Fruit fly (Drosophila melanogaster) whole organism, embryonic: ENCODE measurements around the gene her.
A peak's percentile ranks its signal among the peaks of the same experiment; 100 is the strongest.

ENCODE experiments used
- Asciz ChIP-seq: fragments of 200-800 bp; sonication (Bioruptor generic); optimal IDR thresholded peaks from 2 replicates; lab custom pipeline; 2017; ENCODE audit warnings: missing biosample characterization, mild to moderate bottlenecking, missing genetic modification characterization, missing genetic modification reagents
- B-H1 ChIP-seq: fragments of 200-800 bp; sonication (Bioruptor generic); IDR thresholded peaks from 3 replicates; pipeline ENCODE4 v1.3.6; 2022; ENCODE audit warnings: missing biosample characterization, missing genetic modification characterization
- Bdp1 ChIP-seq: fragments of 200-800 bp; sonication (Bioruptor generic); optimal IDR thresholded peaks from 3 replicates; lab custom pipeline; 2016; ENCODE audit warnings: missing biosample characterization, missing genetic modification characterization
- CG10462 ChIP-seq: fragments of 200-800 bp; sonication (Bioruptor generic); optimal IDR thresholded peaks from 2 replicates; lab custom pipeline; 2016; ENCODE audit warnings: missing biosample characterization, missing genetic modification characterization
- CG10654 ChIP-seq: fragments of 200-800 bp; sonication (Bioruptor generic); optimal IDR thresholded peaks from 2 replicates; lab custom pipeline; 2016; ENCODE audit warnings: missing biosample characterization, missing genetic modification characterization
- CG11093 ChIP-seq: fragments of 200-800 bp; sonication (Bioruptor generic); IDR thresholded peaks from 3 replicates; pipeline ENCODE4 v1.3.6; 2022; ENCODE audit warnings: missing biosample characterization, missing genetic modification characterization
- CG13424 ChIP-seq: fragments of 200-800 bp; sonication (Bioruptor generic); optimal IDR thresholded peaks from 2 replicates; lab custom pipeline; 2019; ENCODE audit warnings: missing biosample characterization, mild to moderate bottlenecking, missing genetic modification characterization, moderate library complexity
- CG13775 ChIP-seq: fragments of 200-800 bp; sonication (Bioruptor generic); optimal IDR thresholded peaks from 3 replicates; lab custom pipeline; 2017; ENCODE audit warnings: missing biosample characterization, mild to moderate bottlenecking, missing genetic modification characterization
- CG15696 ChIP-seq: fragments of 200-800 bp; sonication (Bioruptor generic); optimal IDR thresholded peaks from 2 replicates; lab custom pipeline; 2019; ENCODE audit warnings: missing biosample characterization, mild to moderate bottlenecking, missing genetic modification characterization, moderate library complexity
- CG17802 ChIP-seq: fragments of 200-800 bp; sonication (Bioruptor generic); optimal IDR thresholded peaks from 2 replicates; lab custom pipeline; 2018; ENCODE audit warnings: missing biosample characterization, mild to moderate bottlenecking, missing genetic modification characterization, moderate library complexity
- CG18011 ChIP-seq: fragments of 200-800 bp; sonication (Bioruptor generic); optimal IDR thresholded peaks from 2 replicates; lab custom pipeline; 2017; ENCODE audit warnings: missing biosample characterization, missing genetic modification characterization, mild to moderate bottlenecking, moderate library complexity, missing genotype
- CG2116 ChIP-seq: fragments of 200-800 bp; sonication (Bioruptor generic); optimal IDR thresholded peaks from 3 replicates; lab custom pipeline; 2018; ENCODE audit warnings: missing biosample characterization, mild to moderate bottlenecking, missing genetic modification characterization
- CG2129 ChIP-seq: fragments of 200-800 bp; sonication (Bioruptor generic); IDR thresholded peaks from 2 replicates; pipeline ENCODE4 v1.3.6; 2022; ENCODE audit warnings: missing biosample characterization, missing genetic modification characterization; ENCODE audit not compliant: partially characterized antibody
- CG2875 ChIP-seq: fragments of 200-800 bp; sonication (Bioruptor generic); optimal IDR thresholded peaks from 2 replicates; lab custom pipeline; 2017; ENCODE audit warnings: missing biosample characterization, mild to moderate bottlenecking, missing genetic modification characterization, missing genetic modification reagents
- CG2889 ChIP-seq: fragments of 200-800 bp; sonication (Bioruptor generic); IDR thresholded peaks from 3 replicates; pipeline ENCODE4 v1.3.6; 2022; ENCODE audit warnings: missing biosample characterization, missing genetic modification characterization
- CG3065 ChIP-seq: fragments of 200-800 bp; sonication (Bioruptor generic); optimal IDR thresholded peaks from 2 replicates; lab custom pipeline; 2016; ENCODE audit warnings: missing biosample characterization, missing genetic modification characterization
- CG31224 ChIP-seq: fragments of 200-800 bp; sonication (Bioruptor generic); IDR thresholded peaks from 2 replicates; pipeline ENCODE4 v1.3.6; 2022; ENCODE audit warnings: missing biosample characterization, missing genetic modification characterization
- CG32767 ChIP-seq: fragments of 200-800 bp; sonication (Bioruptor generic); IDR thresholded peaks from 2 replicates; pipeline ENCODE4 v1.3.6; 2022; ENCODE audit warnings: missing biosample characterization, missing genetic modification characterization
- CG3838 ChIP-seq: fragments of 200-800 bp; sonication (Bioruptor generic); optimal IDR thresholded peaks from 3 replicates; lab custom pipeline; 2016; ENCODE audit warnings: missing biosample characterization, missing genetic modification characterization
- CG9437 ChIP-seq: fragments of 200-800 bp; sonication (Bioruptor generic); optimal IDR thresholded peaks from 2 replicates; lab custom pipeline; 2018; ENCODE audit warnings: missing biosample characterization, mild to moderate bottlenecking, missing genetic modification characterization
- Doc3 ChIP-seq: fragments of 200-800 bp; sonication (Bioruptor generic); IDR thresholded peaks from 3 replicates; pipeline ENCODE4 v1.3.6; 2022; ENCODE audit warnings: missing biosample characterization, missing genetic modification characterization; ENCODE audit not compliant: partially characterized antibody
- Dref ChIP-seq: fragments of 200-800 bp; sonication (Bioruptor generic); IDR thresholded peaks from 2 replicates; pipeline ENCODE4 v1.3.6; 2022; ENCODE audit warnings: missing biosample characterization, missing genetic modification characterization
- H2.0 ChIP-seq: fragments of 200-800 bp; sonication (Bioruptor generic); IDR thresholded peaks from 2 replicates; pipeline ENCODE4 v1.3.6; 2022; ENCODE audit warnings: missing biosample characterization, missing genetic modification characterization
- NK7.1 ChIP-seq: fragments of 200-800 bp; sonication (Bioruptor generic); optimal IDR thresholded peaks from 3 replicates; lab custom pipeline; 2016; ENCODE audit warnings: missing biosample characterization, missing genetic modification characterization
- Poxn ChIP-seq: fragments of 200-800 bp; sonication (Bioruptor generic); IDR thresholded peaks from 2 replicates; pipeline ENCODE4 v1.3.6; 2022; ENCODE audit warnings: missing biosample characterization, missing genetic modification characterization
- Ravus ChIP-seq: fragments of 200-800 bp; sonication (Bioruptor generic); IDR thresholded peaks from 2 replicates; pipeline ENCODE4 v1.3.6; 2022; ENCODE audit warnings: missing biosample characterization, missing genetic modification characterization
- Sry-δ ChIP-seq: fragments of 200-800 bp; sonication (Bioruptor generic); optimal IDR thresholded peaks from 2 replicates; lab custom pipeline; 2016; ENCODE audit warnings: missing biosample characterization, missing genetic modification characterization
- Xrp1 ChIP-seq: fragments of 200-800 bp; sonication (Bioruptor generic); IDR thresholded peaks from 2 replicates; pipeline ENCODE4 v1.3.6; 2022; ENCODE audit warnings: missing biosample characterization, missing genetic modification characterization
- abd-A ChIP-seq: fragments of 200-800 bp; sonication (Bioruptor generic); optimal IDR thresholded peaks from 3 replicates; lab custom pipeline; 2019; ENCODE audit warnings: missing biosample characterization, mild to moderate bottlenecking, missing genetic modification characterization, moderate library complexity
- ato ChIP-seq: fragments of 200-800 bp; sonication (Bioruptor generic); IDR thresholded peaks from 2 replicates; pipeline ENCODE4 v1.3.6; 2022; ENCODE audit warnings: missing biosample characterization, missing genetic modification characterization; ENCODE audit not compliant: partially characterized antibody
- az2 ChIP-seq: fragments of 200-800 bp; sonication (Bioruptor generic); optimal IDR thresholded peaks from 3 replicates; lab custom pipeline; 2016; ENCODE audit warnings: missing biosample characterization, missing genetic modification characterization
- corto ChIP-seq: fragments of 200-800 bp; sonication (Bioruptor generic); optimal IDR thresholded peaks from 2 replicates; lab custom pipeline; 2016; ENCODE audit warnings: missing biosample characterization, mild to moderate bottlenecking, missing genetic modification characterization, moderate library complexity
- emc ChIP-seq: fragments of 200-800 bp; sonication (Bioruptor generic); optimal IDR thresholded peaks from 2 replicates; lab custom pipeline; 2016; ENCODE audit warnings: missing biosample characterization, missing genetic modification characterization
- ewg ChIP-seq: fragments of 200-800 bp; sonication (Bioruptor generic); optimal IDR thresholded peaks from 3 replicates; lab custom pipeline; 2017; ENCODE audit warnings: mild to moderate bottlenecking, missing biosample characterization, missing genetic modification reagents, missing genetic modification characterization
- eyg ChIP-seq: fragments of 200-800 bp; sonication (Bioruptor generic); optimal IDR thresholded peaks from 3 replicates; lab custom pipeline; 2016; ENCODE audit warnings: missing biosample characterization, missing genetic modification characterization
- fd96Cb ChIP-seq: fragments of 200-800 bp; sonication (Bioruptor generic); optimal IDR thresholded peaks from 2 replicates; lab custom pipeline; 2018; ENCODE audit warnings: missing biosample characterization, mild to moderate bottlenecking, missing genetic modification characterization, moderate library complexity
- ftz-f1 ChIP-seq: fragments of 200-800 bp; sonication (Bioruptor generic); optimal IDR thresholded peaks from 2 replicates; lab custom pipeline; 2016; ENCODE audit warnings: missing biosample characterization, missing genetic modification characterization
- gcm ChIP-seq: fragments of 200-800 bp; sonication (Bioruptor generic); optimal IDR thresholded peaks from 2 replicates; lab custom pipeline; 2019; ENCODE audit warnings: missing biosample characterization, mild to moderate bottlenecking, missing genetic modification characterization, moderate library complexity
- h ChIP-seq: fragments of >200 bp; optimal IDR thresholded peaks from 2 replicates; lab custom pipeline; 2017
- hkb ChIP-seq, 2 experiments: fragments of 200-800 bp in 1 of 2; fragments of >200 bp in 1 of 2; sonication (Bioruptor generic) in 1 of 2; IDR thresholded peaks in 1 of 2; optimal IDR thresholded peaks in 1 of 2; 2 replicates each; pipeline versions ENCODE4 v1.3.6 to Lab custom; 2017 to 2022; ENCODE audit warnings: missing biosample characterization in 1 of 2, missing genetic modification characterization in 1 of 2
- ind ChIP-seq: fragments of 200-800 bp; sonication (Bioruptor generic); optimal IDR thresholded peaks from 3 replicates; lab custom pipeline; 2016; ENCODE audit warnings: missing biosample characterization, missing genetic modification characterization
- insv ChIP-seq, 2 experiments: fragments of 200-800 bp; sonication (Bioruptor generic); optimal IDR thresholded peaks; 3 replicates each; lab custom pipeline; 2016 to 2018; ENCODE audit warnings: missing biosample characterization in 2 of 2, missing genetic modification characterization in 2 of 2
- lilli ChIP-seq: fragments of 200-800 bp; sonication (Bioruptor generic); optimal IDR thresholded peaks from 3 replicates; lab custom pipeline; 2016; ENCODE audit warnings: missing biosample characterization, missing genetic modification characterization
- nau ChIP-seq: fragments of 200-800 bp; sonication (Bioruptor generic); optimal IDR thresholded peaks from 3 replicates; lab custom pipeline; 2017; ENCODE audit warnings: missing biosample characterization, mild to moderate bottlenecking, missing genetic modification characterization, missing genetic modification reagents
- nmo ChIP-seq: fragments of 200-800 bp; sonication (Bioruptor generic); optimal IDR thresholded peaks from 2 replicates; lab custom pipeline; 2018; ENCODE audit warnings: missing biosample characterization, mild to moderate bottlenecking, missing genetic modification characterization, moderate library complexity
- odd ChIP-seq: fragments of 200-800 bp; sonication (Bioruptor generic); optimal IDR thresholded peaks from 2 replicates; lab custom pipeline; 2017; ENCODE audit warnings: missing biosample characterization, mild to moderate bottlenecking, missing genetic modification characterization
- pnt ChIP-seq: fragments of 200-800 bp; sonication (Bioruptor generic); optimal IDR thresholded peaks from 3 replicates; lab custom pipeline; 2016; ENCODE audit warnings: missing biosample characterization, missing genetic modification characterization
- sr ChIP-seq: fragments of 200-800 bp; sonication (Bioruptor generic); IDR thresholded peaks from 3 replicates; pipeline ENCODE4 v1.3.6; 2022; ENCODE audit warnings: missing biosample characterization, missing genetic modification characterization
- tll ChIP-seq, 2 experiments: fragments of 200-800 bp in 1 of 2; fragments of >200 bp in 1 of 2; sonication (Bioruptor generic) in 1 of 2; optimal IDR thresholded peaks; 2 replicates each; lab custom pipeline; 2017 to 2019; ENCODE audit warnings: missing biosample characterization in 2 of 2, missing genetic modification characterization in 2 of 2, mild to moderate bottlenecking in 1 of 2, moderate library complexity in 1 of 2
- unpg ChIP-seq: fragments of 200-800 bp; sonication (Bioruptor generic); optimal IDR thresholded peaks from 3 replicates; lab custom pipeline; 2018; ENCODE audit warnings: missing biosample characterization, mild to moderate bottlenecking, missing genetic modification characterization, moderate library complexity

The her gene

DNA sequence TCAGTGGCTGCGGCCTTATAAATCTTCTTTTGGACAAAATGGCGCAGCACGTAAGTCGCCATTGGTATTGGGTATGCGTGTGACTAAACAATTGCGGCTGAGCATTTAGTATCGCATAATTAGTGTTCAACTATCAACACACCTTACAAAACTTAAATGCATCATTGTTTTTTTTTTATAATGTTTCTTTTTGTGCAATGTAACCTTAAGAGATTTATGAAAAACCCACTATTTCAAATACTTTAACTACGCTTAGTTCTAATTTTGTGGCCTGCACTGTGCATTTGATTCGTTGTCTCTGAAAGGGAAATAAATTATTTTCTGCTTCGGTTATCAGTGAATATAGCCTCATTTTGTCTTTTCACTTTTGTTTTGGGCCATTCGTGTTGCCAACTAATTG, 33.0 kb upstream of the her start (continued):
- peak; percentile 38 for TF ChIP-seq ewg
- peak; percentile 35 for TF ChIP-seq CG2875 (GFP tag; lab: Kevin White, UChicago)
- peak; percentile 79 for TF ChIP-seq unpg
- peak; percentile 73 for TF ChIP-seq Xrp1
- TF ChIP-seq Doc3, result no peak
- no peak for TF ChIP-seq hkb (optimal IDR thresholded peaks at IDR 0.05; lab: Kevin White, UChicago)
- peak; percentile 65 for TF ChIP-seq hkb (GFP tag; IDR thresholded peaks at IDR 0.05; lab: Robert Waterston, UW)
- TF ChIP-seq CG10462 (GFP tag; lab: Kevin White, UChicago), result no peak
- TF ChIP-seq nmo (GFP tag; lab: Kevin White, UChicago), result peak; percentile 63
- no peak for TF ChIP-seq ftz-f1 (GFP tag; lab: Kevin White, UChicago)
- peak; percentile 48 for TF ChIP-seq CG9437
- no peak for TF ChIP-seq sr
- TF ChIP-seq B-H1 (GFP tag; lab: Robert Waterston, UW), result peak; percentile 59; the same call in 2 of the 3 replicates
- TF ChIP-seq Dref (GFP tag; lab: Robert Waterston, UW), result no peak
- TF ChIP-seq az2 (GFP tag; lab: Kevin White, UChicago), result peak; percentile 68
- no peak for TF ChIP-seq Ravus (GFP tag; lab: Robert Waterston, UW)
- TF ChIP-seq ato (GFP tag; lab: Robert Waterston, UW), result no peak
- peak; percentile 46 for TF ChIP-seq CG13775
- no peak for TF ChIP-seq abd-A (tag; lab: Kevin White, UChicago)
- 0 out of 2 replicates have a peak, but pooled peaks have one; percentile 49 for TF ChIP-seq CG32767 (GFP tag; lab: Robert Waterston, UW)
- no peak for TF ChIP-seq CG17802 (tag; lab: Kevin White, UChicago)
- no peak for TF ChIP-seq Poxn
- TF ChIP-seq Sry-δ (GFP tag; lab: Kevin White, UChicago), result peak; percentile 5
- TF ChIP-seq NK7.1 (GFP tag; lab: Kevin White, UChicago), result no peak
- TF ChIP-seq Bdp1, result peak; percentile 0
- peak; percentile 56 for TF ChIP-seq lilli (GFP tag; lab: Kevin White, UChicago)
- TF ChIP-seq insv (GFP tag; optimal IDR thresholded peaks at IDR 0.05; lab: Kevin White, UChicago), result no peak
- TF ChIP-seq fd96Cb (tag; lab: Kevin White, UChicago), result peak; percentile 65
- TF ChIP-seq eyg (GFP tag; lab: Kevin White, UChicago), result no peak
- TF ChIP-seq CG31224 (GFP tag; lab: Robert Waterston, UW), result no peak
- TF ChIP-seq ind (GFP tag; lab: Kevin White, UChicago), result peak; percentile 70
- TF ChIP-seq Asciz, result peak; percentile 75
- TF ChIP-seq CG13424 (tag; lab: Kevin White, UChicago), result peak; percentile 72
- TF ChIP-seq CG11093 (GFP tag; lab: Robert Waterston, UW), result no peak; the same call in 2 of the 3 replicates
- TF ChIP-seq CG2129 (GFP tag; lab: Robert Waterston, UW), result no peak
- TF ChIP-seq gcm (GFP tag; lab: Kevin White, UChicago), result peak; percentile 17
- TF ChIP-seq nau (GFP tag; lab: Kevin White, UChicago), result peak; percentile 57
- TF ChIP-seq CG3838 (GFP tag; lab: Kevin White, UChicago), result no peak
- TF ChIP-seq emc (GFP tag; lab: Kevin White, UChicago), result no peak
- TF ChIP-seq tll (GFP tag; optimal IDR thresholded peaks at IDR 0.05; lab: Kevin White, UChicago), result no peak
- TF ChIP-seq odd, result peak; percentile 54
- no peak for TF ChIP-seq CG18011 (GFP tag; lab: Kevin White, UChicago)
- peak; percentile 49 for TF ChIP-seq CG15696 (tag; lab: Kevin White, UChicago)
- TF ChIP-seq corto (GFP tag; lab: Kevin White, UChicago), result no peak
- peak; percentile 5 for TF ChIP-seq CG2116
- no peak for TF ChIP-seq h (lab: Kevin White, UChicago)
- TF ChIP-seq CG3065, result no peak
- TF ChIP-seq H2.0 (GFP tag; lab: Robert Waterston, UW), result peak; percentile 62
- TF ChIP-seq CG2889 (GFP tag; lab: Robert Waterston, UW), result 0 out of 3 replicates have a peak, but pooled peaks have one; percentile 32
- TF ChIP-seq pnt (GFP tag; lab: Kevin White, UChicago), result peak; percentile 34
- peak; percentile 25 for TF ChIP-seq CG10654 (GFP tag; lab: Kevin White, UChicago)
